Worm (Caenorhabditis elegans): ENCODE measurements around the gene asna-1.

- TF ChIP-seq him-1 (tag; optimal IDR thresholded peaks at IDR 0.05) (no peak), dao-5 (tag; optimal IDR thresholded peaks at IDR 0.05) (no peak)
These were observed 38.8 kb downstream of the asna-1 start for ce11 chrIII:8933696-8934095.

All from whole organism, L4/young adult.